Fruit fly (Drosophila melanogaster): ENCODE results near the gene mRpS24.
A peak's percentile ranks its signal among the peaks of the same experiment; 100 is the strongest.

mRpS24 gene

dm6 chr3R:24188619-24189018 is 25.3 kb upstream of the mRpS24 start, which contains the start of gene CG5515 (continued):
- TF ChIP-seq CG42726 (GFP tag; IDR thresholded peaks at IDR 0.05; ENCODE audit: partially characterized antibody) (peak; percentile 53), ase (GFP tag; IDR thresholded peaks at IDR 0.05) (peak; percentile 83), CG17328 (GFP tag; IDR thresholded peaks at IDR 0.05) (peak; percentile 85), amos (GFP tag; IDR thresholded peaks at IDR 0.05; ENCODE audit: partially characterized antibody) (peak; percentile 71), CG8944 (GFP tag; optimal IDR thresholded peaks at IDR 0.05) (peak; percentile 69), CG3407 (GFP tag; optimal IDR thresholded peaks at IDR 0.05) (peak; percentile 36), zf30C (GFP tag; optimal IDR thresholded peaks at IDR 0.05) (no peak), gem (tag; optimal IDR thresholded peaks at IDR 0.05) (peak; percentile 92), peb (GFP tag; IDR thresholded peaks at IDR 0.05) (peak; percentile 49), ap (GFP tag; IDR thresholded peaks at IDR 0.05) (peak; percentile 50), en (GFP tag; optimal IDR thresholded peaks at IDR 0.05) (peak; percentile 35), chinmo (GFP tag; IDR thresholded peaks at IDR 0.05; ENCODE audit: partially characterized antibody) (0 out of 4 replicates have a peak, but pooled peaks have one; percentile 30), yki (optimal IDR thresholded peaks at IDR 0.05) (no peak), eve (GFP tag; optimal IDR thresholded peaks at IDR 0.05) (no peak), CG10654 (GFP tag; optimal IDR thresholded peaks at IDR 0.05) (peak; percentile 61), Elba2 (GFP tag; optimal IDR thresholded peaks at IDR 0.05) (no peak), CG6175 (GFP tag; IDR thresholded peaks at IDR 0.05) (no peak), Hmr (GFP tag; optimal IDR thresholded peaks at IDR 0.05) (no peak), pho (GFP tag; optimal IDR thresholded peaks at IDR 0.05) (peak; percentile 89), Hr39 (optimal IDR thresholded peaks at IDR 0.05) (no peak), CG15601 (tag; optimal IDR thresholded peaks at IDR 0.05) (peak; percentile 76), unc-4 (GFP tag; IDR thresholded peaks at IDR 0.05; ENCODE audit: partially characterized antibody) (peak; percentile 58), CG7987 (GFP tag; optimal IDR thresholded peaks at IDR 0.05) (peak; percentile 9), grau (tag; optimal IDR thresholded peaks at IDR 0.05) (peak; percentile 77), jigr1 (GFP tag; IDR thresholded peaks at IDR 0.05) (peak; percentile 34; the same call in 1 of the 3 replicates), CG11247 (GFP tag; IDR thresholded peaks at IDR 0.05) (peak; percentile 78), Atf3 (GFP tag; optimal IDR thresholded peaks at IDR 0.05) (peak; percentile 70), dpn (GFP tag; optimal IDR thresholded peaks at IDR 0.05) (peak in 1 of 2 experiments; percentile 82), tap (tag; optimal IDR thresholded peaks at IDR 0.05) (no peak), rib (GFP tag; IDR thresholded peaks at IDR 0.05) (no peak), Doc2 (GFP tag; IDR thresholded peaks at IDR 0.05) (peak; percentile 75), Lhr (GFP tag; optimal IDR thresholded peaks at IDR 0.05) (peak; percentile 30), CG11398 (GFP tag; optimal IDR thresholded peaks at IDR 0.05) (peak; percentile 53), CG2712 (tag; optimal IDR thresholded peaks at IDR 0.05) (peak; percentile 81), tgo (GFP tag; IDR thresholded peaks at IDR 0.05) (peak; percentile 83), CG30403 (GFP tag; optimal IDR thresholded peaks at IDR 0.05) (peak; percentile 87), CG43689 (GFP tag; IDR thresholded peaks at IDR 0.05) (no peak), Dek (tag; optimal IDR thresholded peaks at IDR 0.05) (peak; percentile 29), tx (GFP tag; optimal IDR thresholded peaks at IDR 0.05) (peak; percentile 79), Mad (GFP tag; optimal IDR thresholded peaks at IDR 0.05) (peak; percentile 81), CG13287 (GFP tag; IDR thresholded peaks at IDR 0.05; ENCODE audit: partially characterized antibody) (peak; percentile 89), CG4360 (GFP tag; IDR thresholded peaks at IDR 0.05) (no peak), Poxn (GFP tag; IDR thresholded peaks at IDR 0.05) (no peak), CG17912 (GFP tag; optimal IDR thresholded peaks at IDR 0.05) (no peak), Abd-B (GFP tag; optimal IDR thresholded peaks at IDR 0.05) (peak; percentile 72), CG17612 (GFP tag; IDR thresholded peaks at IDR 0.05) (peak; percentile 27; the same call in 1 of the 2 replicates), slp2 (GFP tag; optimal IDR thresholded peaks at IDR 0.05) (peak; percentile 40), CG14710 (tag; optimal IDR thresholded peaks at IDR 0.05) (peak; percentile 84), CG16813 (GFP tag; IDR thresholded peaks at IDR 0.05; ENCODE audit: partially characterized antibody) (peak; percentile 64; the same call in 2 of the 3 replicates), Jarid2 (GFP tag; optimal IDR thresholded peaks at IDR 0.05) (no peak), Tbp (GFP tag; optimal IDR thresholded peaks at IDR 0.05) (no peak), ERR (GFP tag; optimal IDR thresholded peaks at IDR 0.05) (no peak)
